Worm (Caenorhabditis elegans) whole organism, mixed stage, embryonic: Measurements from ENCODE around the gene W04H10.1.

Experiments used
- M03D4.4 ChIP-seq: sonication (generic microtip); optimal IDR thresholded peaks from 2 replicates; lab custom pipeline; 2017; ENCODE audit warnings: mild to moderate bottlenecking, missing genetic modification characterization, missing compliant biosample characterization
- bed-3 ChIP-seq: fragments of 200-800 bp; sonication (Bioruptor generic); optimal IDR thresholded peaks from 3 replicates; lab custom pipeline; 2018; ENCODE audit warnings: mild to moderate bottlenecking, missing genetic modification characterization, moderate library complexity, missing compliant biosample characterization
- blmp-1 ChIP-seq: fragments of 150-350 bp; optimal IDR thresholded peaks from 2 replicates; lab custom pipeline; 2014; ENCODE audit warnings: missing biosample characterization, missing genetic modification characterization
- ceh-39 ChIP-seq: fragments of 150-350 bp; optimal IDR thresholded peaks from 2 replicates; lab custom pipeline; 2014; ENCODE audit warnings: missing biosample characterization, missing genetic modification characterization
- ceh-43 ChIP-seq: fragments of 200-800 bp; sonication (Bioruptor generic); optimal IDR thresholded peaks from 2 replicates; lab custom pipeline; 2018; ENCODE audit warnings: mild to moderate bottlenecking, missing genetic modification characterization, moderate library complexity, missing compliant biosample characterization
- ceh-83 ChIP-seq: fragments of 200-800 bp; sonication (Bioruptor generic); optimal IDR thresholded peaks from 2 replicates; lab custom pipeline; 2018; ENCODE audit warnings: mild to moderate bottlenecking, missing genetic modification characterization, missing compliant biosample characterization
- ces-1 ChIP-seq: fragments of 150-350 bp; optimal IDR thresholded peaks from 2 replicates; lab custom pipeline; 2014; ENCODE audit warnings: missing biosample characterization, missing genetic modification reagents, missing genetic modification characterization
- cnd-1 ChIP-seq: fragments of 200-800 bp; sonication (Bioruptor generic); optimal IDR thresholded peaks from 2 replicates; lab custom pipeline; 2018; ENCODE audit warnings: mild to moderate bottlenecking, missing genetic modification characterization, missing compliant biosample characterization
- drap-1 ChIP-seq: fragments of 200-800 bp; sonication (Bioruptor generic); optimal IDR thresholded peaks from 3 replicates; lab custom pipeline; 2018; ENCODE audit warnings: mild to moderate bottlenecking, missing genetic modification characterization, missing compliant biosample characterization
- elt-1 ChIP-seq: sonication (generic microtip); optimal IDR thresholded peaks from 2 replicates; lab custom pipeline; 2017; ENCODE audit warnings: missing genetic modification characterization, mild to moderate bottlenecking, missing compliant biosample characterization, antibody characterized with exemption, moderate library complexity, borderline replicate concordance; ENCODE audit not compliant: insufficient read depth
- elt-3 ChIP-seq: fragments of 150-350 bp; optimal IDR thresholded peaks from 2 replicates; lab custom pipeline; 2014; ENCODE audit warnings: missing biosample characterization, missing genetic modification characterization
- flh-1 ChIP-seq: fragments of 200-800 bp; sonication (Bioruptor generic); optimal IDR thresholded peaks from 2 replicates; lab custom pipeline; 2018; ENCODE audit warnings: mild to moderate bottlenecking, missing genetic modification characterization, moderate library complexity, missing compliant biosample characterization
- ham-2 ChIP-seq: fragments of 200-800 bp; sonication (Bioruptor generic); optimal IDR thresholded peaks from 2 replicates; lab custom pipeline; 2018; ENCODE audit warnings: mild to moderate bottlenecking, missing genetic modification characterization, missing compliant biosample characterization
- hlh-1 ChIP-seq: fragments of 150-350 bp; optimal IDR thresholded peaks from 2 replicates; lab custom pipeline; 2014; ENCODE audit warnings: missing biosample characterization, missing genetic modification reagents, missing genetic modification characterization
- lin-13 ChIP-seq: fragments of 150-350 bp; optimal IDR thresholded peaks from 2 replicates; lab custom pipeline; 2014; ENCODE audit warnings: missing biosample characterization, missing genetic modification characterization
- lin-32 ChIP-seq: fragments of 200-800 bp; sonication (Bioruptor generic); optimal IDR thresholded peaks from 2 replicates; lab custom pipeline; 2018; ENCODE audit warnings: mild to moderate bottlenecking, missing genetic modification characterization, missing compliant biosample characterization
- lsy-2 ChIP-seq: fragments of 150-350 bp; optimal IDR thresholded peaks from 2 replicates; lab custom pipeline; 2014; ENCODE audit warnings: missing biosample characterization, missing genetic modification characterization
- mls-2 ChIP-seq: sonication (generic microtip); optimal IDR thresholded peaks from 2 replicates; lab custom pipeline; 2016; ENCODE audit warnings: mild to moderate bottlenecking, missing genetic modification characterization, moderate library complexity, missing compliant biosample characterization
- nhr-12 ChIP-seq: fragments of 150-350 bp; optimal IDR thresholded peaks from 2 replicates; lab custom pipeline; 2014; ENCODE audit warnings: missing biosample characterization, missing genetic modification characterization
- nhr-2 ChIP-seq: fragments of 150-350 bp; optimal IDR thresholded peaks from 2 replicates; lab custom pipeline; 2014; ENCODE audit warnings: missing biosample characterization, missing genetic modification characterization
- nhr-237 ChIP-seq: fragments of 150-350 bp; optimal IDR thresholded peaks from 2 replicates; lab custom pipeline; 2014; ENCODE audit warnings: missing biosample characterization, missing genetic modification characterization
- nhr-28 ChIP-seq: fragments of 150-350 bp; optimal IDR thresholded peaks from 2 replicates; lab custom pipeline; 2014; ENCODE audit warnings: missing biosample characterization, missing genetic modification characterization
- nhr-76 ChIP-seq: sonication (generic microtip); optimal IDR thresholded peaks from 2 replicates; lab custom pipeline; 2017; ENCODE audit warnings: missing biosample characterization, missing genetic modification characterization
- pha-4 ChIP-seq: fragments of 150-350 bp; optimal IDR thresholded peaks from 2 replicates; lab custom pipeline; 2018; ENCODE audit warnings: missing biosample characterization, missing genetic modification reagents, missing genetic modification characterization
- sem-2 ChIP-seq: fragments of 200-800 bp; sonication (Bioruptor generic); optimal IDR thresholded peaks from 2 replicates; lab custom pipeline; 2018; ENCODE audit warnings: mild to moderate bottlenecking, missing genetic modification characterization, missing compliant biosample characterization
- snpc-4 ChIP-seq: fragments of 150-350 bp; optimal IDR thresholded peaks from 2 replicates; lab custom pipeline; 2014; ENCODE audit warnings: missing biosample characterization, missing genetic modification characterization
- sptf-1 ChIP-seq: sonication (generic microtip); optimal IDR thresholded peaks from 2 replicates; lab custom pipeline; 2017; ENCODE audit warnings: mild to moderate bottlenecking, missing genetic modification characterization, moderate library complexity, missing compliant biosample characterization
- tbx-8 ChIP-seq: fragments of 200-800 bp; sonication (Bioruptor generic); optimal IDR thresholded peaks from 2 replicates; lab custom pipeline; 2018; ENCODE audit warnings: mild to moderate bottlenecking, missing genetic modification characterization, moderate library complexity, missing compliant biosample characterization
- unc-120 ChIP-seq: sonication (generic microtip); optimal IDR thresholded peaks from 2 replicates; lab custom pipeline; 2017; ENCODE audit warnings: missing genetic modification characterization, missing compliant biosample characterization; ENCODE audit not compliant: poor library complexity, severe bottlenecking
- unc-39 ChIP-seq: fragments of 150-350 bp; optimal IDR thresholded peaks from 2 replicates; lab custom pipeline; 2014; ENCODE audit warnings: missing biosample characterization, missing genetic modification characterization
- unc-62 ChIP-seq: fragments of 150-350 bp; optimal IDR thresholded peaks from 2 replicates; lab custom pipeline; 2014; ENCODE audit warnings: missing biosample characterization, missing genetic modification reagents, missing genetic modification characterization
- zip-8 ChIP-seq: fragments of 150-350 bp; optimal IDR thresholded peaks from 2 replicates; lab custom pipeline; 2014; ENCODE audit warnings: missing biosample characterization, missing genetic modification characterization
- ztf-11 ChIP-seq: fragments of 150-350 bp; optimal IDR thresholded peaks from 2 replicates; lab custom pipeline; 2014; ENCODE audit warnings: missing biosample characterization, missing genetic modification characterization

Gene W04H10.1

ce11 chrII:608757-609156, at the start of gene W04H10.1:
TSS of gene W04H10.1 (plus strand) at chrII:609057.
- TF ChIP-seq elt-1 (tag; lab: Kevin White, UChicago), result no peak
- TF ChIP-seq ceh-83, result no peak
- TF ChIP-seq zip-8 (tag; lab: Kevin White, UChicago), result no peak
- no peak for TF ChIP-seq nhr-28 (tag; lab: Kevin White, UChicago)
- no peak for TF ChIP-seq ham-2
- no peak for TF ChIP-seq mls-2 (tag; lab: Kevin White, UChicago)
- TF ChIP-seq flh-1, result no peak
- no peak for TF ChIP-seq sptf-1 (tag; lab: Kevin White, UChicago)
- TF ChIP-seq lin-13 (tag; lab: Kevin White, UChicago), result no peak
- TF ChIP-seq cnd-1 (tag; lab: Kevin White, UChicago), result no peak
- TF ChIP-seq drap-1, result no peak
- no peak for TF ChIP-seq nhr-237
- TF ChIP-seq ceh-39 (tag; lab: Kevin White, UChicago), result no peak
- no peak for TF ChIP-seq ces-1 (GFP tag; lab: Kevin White, UChicago)
- no peak for TF ChIP-seq blmp-1 (tag; lab: Kevin White, UChicago)
- TF ChIP-seq nhr-12 (tag; lab: Kevin White, UChicago), result no peak
- no peak for TF ChIP-seq elt-3 (tag; lab: Kevin White, UChicago)
- TF ChIP-seq snpc-4 (tag; lab: Kevin White, UChicago), result no peak
- no peak for TF ChIP-seq bed-3 (GFP tag; lab: Kevin White, UChicago)
- no peak for TF ChIP-seq unc-62 (GFP tag; lab: Kevin White, UChicago)

- TF ChIP-seq lin-13 (tag; lab: Kevin White, UChicago), result no peak
- TF ChIP-seq ham-2, result no peak
- TF ChIP-seq sptf-1 (tag; lab: Kevin White, UChicago), result no peak
- no peak for TF ChIP-seq hlh-1
- TF ChIP-seq unc-120 (tag; lab: Kevin White, UChicago), result no peak
- no peak for TF ChIP-seq ceh-43 (GFP tag; lab: Kevin White, UChicago)
- TF ChIP-seq nhr-237, result no peak
Observed at ce11 chrII:568776-569175, 40.1 kb upstream of the W04H10.1 start, which contains the start of gene W08F4.5. TSS of gene W08F4.5 (minus strand) at chrII:568876.

ce11 chrII:572010-572409, 36.8 kb upstream of the W04H10.1 start, which contains the start of gene mlt-8:
TSS of gene mlt-8 (minus strand) at chrII:572110.
- TF ChIP-seq drap-1, result no peak
- TF ChIP-seq ceh-39 (tag; lab: Kevin White, UChicago), result no peak
- TF ChIP-seq sem-2 (GFP tag; lab: Kevin White, UChicago), result no peak
- no peak for TF ChIP-seq nhr-237
- no peak for TF ChIP-seq lin-13 (tag; lab: Kevin White, UChicago)
- TF ChIP-seq blmp-1 (tag; lab: Kevin White, UChicago), result no peak
- TF ChIP-seq zip-8 (tag; lab: Kevin White, UChicago), result no peak
- no peak for TF ChIP-seq ham-2
- TF ChIP-seq nhr-76, result no peak
- TF ChIP-seq nhr-2, result no peak
- TF ChIP-seq ceh-43 (GFP tag; lab: Kevin White, UChicago), result no peak
- TF ChIP-seq ztf-11 (tag; lab: Kevin White, UChicago), result no peak
- TF ChIP-seq ces-1 (GFP tag; lab: Kevin White, UChicago), result no peak
- TF ChIP-seq unc-120 (tag; lab: Kevin White, UChicago), result no peak
- TF ChIP-seq unc-62 (GFP tag; lab: Kevin White, UChicago), result no peak

- TF ChIP-seq M03D4.4 (tag; lab: Kevin White, UChicago) (no peak), bed-3 (GFP tag; lab: Kevin White, UChicago) (no peak), lsy-2 (no peak), elt-3 (tag; lab: Kevin White, UChicago) (no peak), nhr-12 (tag; lab: Kevin White, UChicago) (no peak), mls-2 (tag; lab: Kevin White, UChicago) (no peak), ham-2 (no peak), sptf-1 (tag; lab: Kevin White, UChicago) (no peak), tbx-8 (GFP tag; lab: Kevin White, UChicago) (no peak), unc-39 (no peak), zip-8 (tag; lab: Kevin White, UChicago) (no peak), pha-4 (tag; lab: Kevin White, UChicago) (no peak), ceh-43 (GFP tag; lab: Kevin White, UChicago) (no peak), ces-1 (GFP tag; lab: Kevin White, UChicago) (no peak), drap-1 (no peak), ztf-11 (tag; lab: Kevin White, UChicago) (no peak), nhr-2 (no peak), blmp-1 (tag; lab: Kevin White, UChicago) (no peak), lin-32 (GFP tag; lab: Kevin White, UChicago) (no peak)
Observed at ce11 chrII:574064-574463, 34.8 kb upstream of the W04H10.1 start.
